Fruit fly (Drosophila melanogaster) whole organism, embryonic: ENCODE results near the gene Ilk.

ENCODE experiments used
- Bdp1 ChIP-seq: fragments of 200-800 bp; sonication (Bioruptor generic); optimal IDR thresholded peaks from 3 replicates; lab custom pipeline; 2016; ENCODE audit warnings: missing biosample characterization, missing genetic modification characterization
- Blimp-1 ChIP-seq: fragments of 200-800 bp; sonication (Bioruptor generic); optimal IDR thresholded peaks from 3 replicates; lab custom pipeline; 2018; ENCODE audit warnings: missing biosample characterization, missing genetic modification characterization, mild to moderate bottlenecking, moderate library complexity, missing genetic modification reagents
- CG10462 ChIP-seq: fragments of 200-800 bp; sonication (Bioruptor generic); optimal IDR thresholded peaks from 2 replicates; lab custom pipeline; 2016; ENCODE audit warnings: missing biosample characterization, missing genetic modification characterization
- CG11560 ChIP-seq: fragments of 200-800 bp; sonication (Bioruptor generic); IDR thresholded peaks from 3 replicates; pipeline ENCODE4 v1.3.6; 2022; ENCODE audit warnings: missing biosample characterization, missing genetic modification characterization
- CG12155 ChIP-seq: fragments of 200-800 bp; sonication (Bioruptor generic); optimal IDR thresholded peaks from 3 replicates; lab custom pipeline; 2016; ENCODE audit warnings: missing biosample characterization, missing genetic modification characterization
- CG12942 ChIP-seq: fragments of 200-800 bp; sonication (Bioruptor generic); optimal IDR thresholded peaks from 3 replicates; lab custom pipeline; 2016; ENCODE audit warnings: missing biosample characterization, missing genetic modification characterization
- CG13775 ChIP-seq: fragments of 200-800 bp; sonication (Bioruptor generic); optimal IDR thresholded peaks from 3 replicates; lab custom pipeline; 2017; ENCODE audit warnings: missing biosample characterization, mild to moderate bottlenecking, missing genetic modification characterization
- CG14441 ChIP-seq: fragments of 200-800 bp; sonication (Bioruptor generic); IDR thresholded peaks from 2 replicates; pipeline ENCODE4 v1.3.6; 2022; ENCODE audit warnings: missing biosample characterization, missing genetic modification characterization
- CG14667 ChIP-seq: fragments of 200-800 bp; sonication (Bioruptor generic); IDR thresholded peaks from 2 replicates; pipeline ENCODE4 v1.3.6; 2022; ENCODE audit warnings: missing biosample characterization, missing genetic modification characterization
- CG2875 ChIP-seq: fragments of 200-800 bp; sonication (Bioruptor generic); optimal IDR thresholded peaks from 2 replicates; lab custom pipeline; 2017; ENCODE audit warnings: missing biosample characterization, mild to moderate bottlenecking, missing genetic modification characterization, missing genetic modification reagents
- CG2889 ChIP-seq: fragments of 200-800 bp; sonication (Bioruptor generic); IDR thresholded peaks from 3 replicates; pipeline ENCODE4 v1.3.6; 2022; ENCODE audit warnings: missing biosample characterization, missing genetic modification characterization
- CG3847 ChIP-seq: fragments of 200-800 bp; sonication (Bioruptor generic); IDR thresholded peaks from 2 replicates; pipeline ENCODE4 v1.3.6; 2022; ENCODE audit warnings: missing biosample characterization, missing genetic modification characterization
- CG6689 ChIP-seq: fragments of 200-800 bp; sonication (Bioruptor generic); IDR thresholded peaks from 2 replicates; pipeline ENCODE4 v1.3.6; 2022; ENCODE audit warnings: missing biosample characterization, missing genetic modification characterization
- CG6854 ChIP-seq: fragments of 200-800 bp; sonication (Bioruptor generic); optimal IDR thresholded peaks from 3 replicates; lab custom pipeline; 2017; ENCODE audit warnings: missing biosample characterization, mild to moderate bottlenecking, missing genetic modification characterization
- CG7372 ChIP-seq: fragments of 200-800 bp; sonication (Bioruptor generic); IDR thresholded peaks from 2 replicates; pipeline ENCODE4 v1.3.6; 2022; ENCODE audit warnings: missing biosample characterization, missing genetic modification characterization
- CG8765 ChIP-seq: fragments of 200-800 bp; sonication (Bioruptor generic); IDR thresholded peaks from 2 replicates; pipeline ENCODE4 v1.3.6; 2022; ENCODE audit warnings: missing biosample characterization, missing genetic modification characterization
- CG9215 ChIP-seq: fragments of 200-800 bp; sonication (Bioruptor generic); IDR thresholded peaks from 2 replicates; pipeline ENCODE4 v1.3.6; 2022; ENCODE audit warnings: missing biosample characterization, missing genetic modification characterization
- CG9609 ChIP-seq: fragments of 200-800 bp; sonication (Bioruptor generic); optimal IDR thresholded peaks from 3 replicates; lab custom pipeline; 2016; ENCODE audit warnings: missing biosample characterization, missing genetic modification characterization
- Dek ChIP-seq: fragments of 200-800 bp; sonication (Bioruptor generic); optimal IDR thresholded peaks from 3 replicates; lab custom pipeline; 2019; ENCODE audit warnings: missing biosample characterization, mild to moderate bottlenecking, missing genetic modification characterization, moderate library complexity
- Drgx ChIP-seq: fragments of 200-800 bp; sonication (Bioruptor generic); IDR thresholded peaks from 2 replicates; pipeline ENCODE4 v1.3.6; 2022; ENCODE audit warnings: missing biosample characterization, missing genetic modification characterization
- Eip74EF ChIP-seq, 2 experiments: fragments of 200-800 bp in 1 of 2; fragments of >200 bp in 1 of 2; sonication (Bioruptor generic) in 1 of 2; optimal IDR thresholded peaks; 2 replicates each; lab custom pipeline; 2017 to 2019; ENCODE audit warnings: missing biosample characterization in 2 of 2, missing genetic modification characterization in 2 of 2, mild to moderate bottlenecking in 1 of 2, moderate library complexity in 1 of 2
- Gsc ChIP-seq: fragments of 200-800 bp; sonication (Bioruptor generic); IDR thresholded peaks from 2 replicates; pipeline ENCODE4 v1.3.6; 2022; ENCODE audit warnings: missing biosample characterization, missing genetic modification characterization
- Gug ChIP-seq: fragments of 200-800 bp; sonication (Bioruptor generic); IDR thresholded peaks from 4 replicates; pipeline ENCODE4 v1.3.6; 2022; ENCODE audit warnings: missing biosample characterization, missing genetic modification characterization
- HmgD ChIP-seq: fragments of 200-800 bp; sonication (Bioruptor generic); optimal IDR thresholded peaks from 3 replicates; lab custom pipeline; 2016; ENCODE audit warnings: missing biosample characterization, missing genetic modification characterization
- Hmr ChIP-seq: fragments of 200-800 bp; sonication (Bioruptor generic); optimal IDR thresholded peaks from 3 replicates; lab custom pipeline; 2017; ENCODE audit warnings: mild to moderate bottlenecking, missing biosample characterization, missing genetic modification reagents, missing genetic modification characterization
- MBD-R2 ChIP-seq: fragments of 200-800 bp; sonication (Bioruptor generic); IDR thresholded peaks from 2 replicates; pipeline ENCODE4 v1.3.6; 2022; ENCODE audit warnings: missing biosample characterization, missing genetic modification characterization
- Max ChIP-seq: fragments of 200-800 bp; sonication (Bioruptor generic); optimal IDR thresholded peaks from 2 replicates; lab custom pipeline; 2016; ENCODE audit warnings: missing biosample characterization, mild to moderate bottlenecking, missing genetic modification characterization
- Meics ChIP-seq: fragments of 200-800 bp; sonication (Bioruptor generic); optimal IDR thresholded peaks from 2 replicates; lab custom pipeline; 2017; ENCODE audit warnings: missing biosample characterization, mild to moderate bottlenecking, missing genetic modification characterization
- NFAT ChIP-seq: fragments of 200-800 bp; sonication (Bioruptor generic); IDR thresholded peaks from 2 replicates; pipeline ENCODE4 v1.3.6; 2022; ENCODE audit warnings: missing biosample characterization, missing genetic modification characterization
- Opbp ChIP-seq: fragments of 200-800 bp; sonication (Bioruptor generic); IDR thresholded peaks from 3 replicates; pipeline ENCODE4 v1.3.6; 2022; ENCODE audit warnings: missing biosample characterization, missing genetic modification characterization; ENCODE audit not compliant: partially characterized antibody
- aop ChIP-seq: fragments of 200-800 bp; sonication (Bioruptor generic); IDR thresholded peaks from 2 replicates; pipeline ENCODE4 v1.3.6; 2022; ENCODE audit warnings: missing biosample characterization, missing genetic modification characterization
- ap ChIP-seq: fragments of 200-800 bp; sonication (Bioruptor generic); IDR thresholded peaks from 2 replicates; pipeline ENCODE4 v1.3.6; 2022; ENCODE audit warnings: missing biosample characterization, missing genetic modification characterization
- br ChIP-seq: fragments of >200 bp; optimal IDR thresholded peaks from 2 replicates; lab custom pipeline; 2017
- chif ChIP-seq, 2 experiments: fragments of 200-800 bp; sonication (Bioruptor generic); optimal IDR thresholded peaks; 3 replicates each; lab custom pipeline; 2016; ENCODE audit warnings: missing biosample characterization in 2 of 2, missing genetic modification characterization in 2 of 2
- crol ChIP-seq: fragments of 200-800 bp; sonication (Bioruptor generic); IDR thresholded peaks from 2 replicates; pipeline ENCODE4 v1.3.6; 2022; ENCODE audit warnings: missing biosample characterization, missing genetic modification characterization
- dmrt11E ChIP-seq: fragments of 200-800 bp; sonication (Bioruptor generic); optimal IDR thresholded peaks from 3 replicates; lab custom pipeline; 2018; ENCODE audit warnings: missing biosample characterization, mild to moderate bottlenecking, missing genetic modification characterization, moderate library complexity
- ems ChIP-seq: fragments of 200-800 bp; sonication (Bioruptor generic); optimal IDR thresholded peaks from 3 replicates; lab custom pipeline; 2016; ENCODE audit warnings: missing biosample characterization, missing genetic modification characterization
- fru ChIP-seq: fragments of >200 bp; optimal IDR thresholded peaks from 2 replicates; lab custom pipeline; 2017
- hth ChIP-seq: fragments of >200 bp; optimal IDR thresholded peaks from 2 replicates; lab custom pipeline; 2017; ENCODE audit warnings: inconsistent platforms
- nau ChIP-seq: fragments of 200-800 bp; sonication (Bioruptor generic); optimal IDR thresholded peaks from 3 replicates; lab custom pipeline; 2017; ENCODE audit warnings: missing biosample characterization, mild to moderate bottlenecking, missing genetic modification characterization, missing genetic modification reagents
- nmo ChIP-seq: fragments of 200-800 bp; sonication (Bioruptor generic); optimal IDR thresholded peaks from 2 replicates; lab custom pipeline; 2018; ENCODE audit warnings: missing biosample characterization, mild to moderate bottlenecking, missing genetic modification characterization, moderate library complexity
- pnt ChIP-seq: fragments of 200-800 bp; sonication (Bioruptor generic); optimal IDR thresholded peaks from 3 replicates; lab custom pipeline; 2016; ENCODE audit warnings: missing biosample characterization, missing genetic modification characterization
- prd ChIP-seq, 3 experiments: fragments of >200 bp in 2 of 3; fragments of 200-800 bp in 1 of 3; sonication (Bioruptor generic) in 1 of 3; optimal IDR thresholded peaks in 2 of 3; IDR thresholded peaks in 1 of 3; 2 replicates in 2 of 3; 3 replicates in 1 of 3; pipeline versions ENCODE4 v1.3.6 to Lab custom; 2017 to 2022; ENCODE audit warnings: missing biosample characterization in 1 of 3, missing genetic modification characterization in 1 of 3
- rib ChIP-seq: fragments of 200-800 bp; sonication (Bioruptor generic); IDR thresholded peaks from 2 replicates; pipeline ENCODE4 v1.3.6; 2022; ENCODE audit warnings: missing biosample characterization, missing genetic modification characterization
- run ChIP-seq: fragments of 200-800 bp; sonication (Bioruptor generic); optimal IDR thresholded peaks from 3 replicates; lab custom pipeline; 2018; ENCODE audit warnings: missing biosample characterization, mild to moderate bottlenecking, missing genetic modification characterization
- salm ChIP-seq: fragments of 200-800 bp; sonication (Bioruptor generic); optimal IDR thresholded peaks from 2 replicates; lab custom pipeline; 2018; ENCODE audit warnings: missing biosample characterization, mild to moderate bottlenecking, missing genetic modification characterization
- schlank ChIP-seq: fragments of 200-800 bp; sonication (Bioruptor generic); optimal IDR thresholded peaks from 2 replicates; lab custom pipeline; 2018; ENCODE audit warnings: missing biosample characterization, mild to moderate bottlenecking, missing genetic modification characterization
- sima ChIP-seq: fragments of 200-800 bp; sonication (Bioruptor generic); optimal IDR thresholded peaks from 2 replicates; lab custom pipeline; 2016; ENCODE audit warnings: missing biosample characterization, missing genetic modification characterization
- stc ChIP-seq: fragments of 200-800 bp; sonication (Bioruptor generic); IDR thresholded peaks from 2 replicates; pipeline ENCODE4 v1.3.6; 2022; ENCODE audit warnings: missing biosample characterization, missing genetic modification characterization
- ttk ChIP-seq: fragments of 200-800 bp; sonication (Bioruptor generic); IDR thresholded peaks from 2 replicates; pipeline ENCODE4 v2.1.2; 2022; ENCODE audit warnings: missing biosample characterization, missing genetic modification characterization
- vfl ChIP-seq: fragments of 200-800 bp; sonication (Bioruptor generic); optimal IDR thresholded peaks from 2 replicates; lab custom pipeline; 2016; ENCODE audit warnings: missing biosample characterization, missing genetic modification characterization
- z ChIP-seq: fragments of 200-800 bp; sonication (Bioruptor generic); IDR thresholded peaks from 3 replicates; pipeline ENCODE4 v1.3.6; 2022; ENCODE audit warnings: missing biosample characterization, missing genetic modification characterization
- zen ChIP-seq: fragments of 200-800 bp; sonication (Bioruptor generic); optimal IDR thresholded peaks from 3 replicates; lab custom pipeline; 2018; ENCODE audit warnings: missing biosample characterization, mild to moderate bottlenecking, missing genetic modification characterization, moderate library complexity

The Ilk gene

dm6 chr3L:21216697-21217291 lies at the start of gene Ilk, which contains the start of gene Trmt112 (continued):
- TF ChIP-seq Eip74EF (GFP tag; optimal IDR thresholded peaks at IDR 0.05; lab: Kevin White, UChicago) = no peak
- TF ChIP-seq pnt (GFP tag; lab: Kevin White, UChicago) = no peak
- TF ChIP-seq Meics (GFP tag; lab: Kevin White, UChicago) = no peak
- TF ChIP-seq hth = no peak
- TF ChIP-seq CG9215 (GFP tag; lab: Robert Waterston, UW) = no peak
- peak; percentile 10 for TF ChIP-seq HmgD (GFP tag; lab: Kevin White, UChicago)
- TF ChIP-seq ap = no peak
- no peak for TF ChIP-seq aop
- TF ChIP-seq zen (tag; lab: Kevin White, UChicago) = no peak
- no peak for TF ChIP-seq Gug (GFP tag; lab: Robert Waterston, UW)
- no peak for TF ChIP-seq chif (GFP tag; optimal IDR thresholded peaks at IDR 0.05; lab: Kevin White, UChicago)
- TF ChIP-seq stc (GFP tag; lab: Robert Waterston, UW) = no peak
- no peak for TF ChIP-seq Blimp-1 (GFP tag; lab: Kevin White, UChicago)
- no peak for TF ChIP-seq CG8765 (GFP tag; lab: Robert Waterston, UW)
- peak; percentile 60 for TF ChIP-seq nmo
- TF ChIP-seq br = no peak
- TF ChIP-seq nau (GFP tag; lab: Kevin White, UChicago) = no peak
- TF ChIP-seq vfl (GFP tag; lab: Kevin White, UChicago) = no peak
- no peak for TF ChIP-seq NFAT (GFP tag; lab: Robert Waterston, UW)
- TF ChIP-seq CG10462 (GFP tag; lab: Kevin White, UChicago) = no peak
- TF ChIP-seq salm (tag; lab: Kevin White, UChicago) = no peak
- TF ChIP-seq CG9609 (GFP tag; lab: Kevin White, UChicago) = no peak
- TF ChIP-seq Dek (tag; lab: Kevin White, UChicago) = no peak
- TF ChIP-seq run (tag; lab: Kevin White, UChicago) = no peak
- TF ChIP-seq CG6689 (GFP tag; lab: Robert Waterston, UW) = no peak
- no peak for TF ChIP-seq z (GFP tag; lab: Robert Waterston, UW)
- no peak for TF ChIP-seq fru (lab: Kevin White, UChicago)
- TF ChIP-seq CG12942 = no peak
- no peak for TF ChIP-seq ttk
- no peak for TF ChIP-seq Bdp1 (GFP tag; lab: Kevin White, UChicago)
- no peak for TF ChIP-seq schlank (tag; lab: Kevin White, UChicago)
- no peak for TF ChIP-seq CG11560 (tag; lab: Robert Waterston, UW)
- no peak for TF ChIP-seq CG12155 (GFP tag; lab: Kevin White, UChicago)
- TF ChIP-seq prd (optimal IDR thresholded peaks at IDR 0.05; lab: Kevin White, UChicago) = no peak
- TF ChIP-seq prd (GFP tag; IDR thresholded peaks at IDR 0.05; lab: Robert Waterston, UW) = no peak
- no peak for TF ChIP-seq CG2875
- no peak for TF ChIP-seq ems (GFP tag; lab: Kevin White, UChicago)
- TF ChIP-seq Max (GFP tag; lab: Kevin White, UChicago) = peak; percentile 70
- TF ChIP-seq crol (GFP tag; lab: Robert Waterston, UW) = no peak
- TF ChIP-seq Gsc (GFP tag; lab: Robert Waterston, UW) = no peak
- TF ChIP-seq CG13775 (GFP tag; lab: Kevin White, UChicago) = no peak
- TF ChIP-seq CG3847 (GFP tag; lab: Robert Waterston, UW) = peak; percentile 81
- TF ChIP-seq CG7372 (GFP tag; lab: Robert Waterston, UW) = no peak
- no peak for TF ChIP-seq Drgx (GFP tag; lab: Robert Waterston, UW)
- peak; percentile 96 for TF ChIP-seq MBD-R2 (GFP tag; lab: Robert Waterston, UW)
- TF ChIP-seq rib (GFP tag; lab: Robert Waterston, UW) = no peak
- no peak for TF ChIP-seq Hmr (GFP tag; lab: Kevin White, UChicago)
- no peak for TF ChIP-seq sima (GFP tag; lab: Kevin White, UChicago)
- no peak for TF ChIP-seq CG14667 (GFP tag; lab: Robert Waterston, UW)
- no peak for TF ChIP-seq dmrt11E (tag; lab: Kevin White, UChicago)
- TF ChIP-seq CG6854 (GFP tag; lab: Kevin White, UChicago) = no peak
- no peak for TF ChIP-seq CG14441 (GFP tag; lab: Robert Waterston, UW)
- no peak for TF ChIP-seq CG2889 (GFP tag; lab: Robert Waterston, UW)
- TF ChIP-seq Opbp (GFP tag; lab: Robert Waterston, UW) = peak; percentile 92
